Worm (Caenorhabditis elegans) whole organism, L4/young adult: Measurements from ENCODE around the gene W02B12.1.

ENCODE experiments used
- W03F9.2 ChIP-seq: fragments of 150-350 bp; optimal IDR thresholded peaks from 2 replicates; lab custom pipeline; 2014; ENCODE audit warnings: missing biosample characterization, missing genetic modification characterization
- dao-5 ChIP-seq: sonication (generic microtip); optimal IDR thresholded peaks from 2 replicates; lab custom pipeline; 2016; ENCODE audit warnings: missing genotype, missing genetic modification characterization, moderate library complexity, missing compliant biosample characterization
- him-1 ChIP-seq: sonication (generic microtip); optimal IDR thresholded peaks from 2 replicates; lab custom pipeline; 2016; ENCODE audit warnings: missing genotype, missing genetic modification reagents, missing genetic modification characterization, missing compliant biosample characterization

ce11 chrII:11500198-11500597 lies 51.4 kb downstream of the W02B12.1 start, which contains the start of gene B0334.20:
- TF ChIP-seq him-1 (tag; lab: Kevin White, UChicago), result no peak
- no peak for TF ChIP-seq W03F9.2 (tag; lab: Kevin White, UChicago)
- TF ChIP-seq dao-5 (tag; lab: Kevin White, UChicago), result no peak
